Fruit fly (Drosophila melanogaster) whole organism, embryonic: ENCODE data around the gene CG3123.

ENCODE experiments used
- Atf3 ChIP-seq: fragments of 200-800 bp; sonication (Bioruptor generic); optimal IDR thresholded peaks from 3 replicates; lab custom pipeline; 2016; ENCODE audit warnings: missing biosample characterization, missing genetic modification characterization
- CG10321 ChIP-seq: fragments of 200-800 bp; sonication (Bioruptor generic); IDR thresholded peaks from 2 replicates; pipeline ENCODE4 v1.3.6; 2022; ENCODE audit warnings: missing biosample characterization, missing genetic modification characterization
- CG11085 ChIP-seq: fragments of 200-800 bp; sonication (Bioruptor generic); IDR thresholded peaks from 2 replicates; pipeline ENCODE4 v1.3.6; 2022; ENCODE audit warnings: missing biosample characterization, missing genetic modification characterization
- CG11398 ChIP-seq: fragments of 200-800 bp; sonication (Bioruptor generic); optimal IDR thresholded peaks from 2 replicates; lab custom pipeline; 2016; ENCODE audit warnings: missing biosample characterization, missing genetic modification characterization
- CG12104 ChIP-seq: fragments of 200-800 bp; sonication (Bioruptor generic); optimal IDR thresholded peaks from 3 replicates; lab custom pipeline; 2016; ENCODE audit warnings: missing biosample characterization, missing genetic modification characterization
- CG12744 ChIP-seq: fragments of 200-800 bp; sonication (Bioruptor generic); optimal IDR thresholded peaks from 2 replicates; lab custom pipeline; 2016; ENCODE audit warnings: missing biosample characterization, missing genetic modification characterization
- CG14860 ChIP-seq: fragments of 200-800 bp; sonication (Bioruptor generic); IDR thresholded peaks from 3 replicates; pipeline ENCODE4 v1.3.6; 2022; ENCODE audit warnings: missing biosample characterization, missing genetic modification characterization; ENCODE audit not compliant: partially characterized antibody
- CG18599 ChIP-seq: fragments of 200-800 bp; sonication (Bioruptor generic); optimal IDR thresholded peaks from 3 replicates; lab custom pipeline; 2017; ENCODE audit warnings: missing biosample characterization, missing genetic modification characterization, mild to moderate bottlenecking, moderate library complexity, missing genetic modification reagents
- CG31441 ChIP-seq: fragments of 200-800 bp; sonication (Bioruptor generic); IDR thresholded peaks from 2 replicates; pipeline ENCODE4 v1.3.6; 2022; ENCODE audit warnings: missing biosample characterization, missing genetic modification characterization
- CG32532 ChIP-seq: fragments of 200-800 bp; sonication (Bioruptor generic); IDR thresholded peaks from 2 replicates; pipeline ENCODE4 v1.3.6; 2022; ENCODE audit warnings: missing biosample characterization, missing genetic modification characterization
- CG42726 ChIP-seq: fragments of 200-800 bp; sonication (Bioruptor generic); IDR thresholded peaks from 2 replicates; pipeline ENCODE4 v1.3.6; 2022; ENCODE audit warnings: missing biosample characterization, missing genetic modification characterization; ENCODE audit not compliant: partially characterized antibody
- CG5180 ChIP-seq: fragments of 200-800 bp; sonication (Bioruptor generic); optimal IDR thresholded peaks from 3 replicates; lab custom pipeline; 2017; ENCODE audit warnings: missing biosample characterization, missing genetic modification characterization, mild to moderate bottlenecking, moderate library complexity, missing genetic modification reagents
- CG6791 ChIP-seq: fragments of 200-800 bp; sonication (Bioruptor generic); IDR thresholded peaks from 3 replicates; pipeline ENCODE4 v1.3.6; 2022; ENCODE audit warnings: missing biosample characterization, missing genetic modification characterization; ENCODE audit not compliant: partially characterized antibody
- CG8281 ChIP-seq: fragments of 200-800 bp; sonication (Bioruptor generic); optimal IDR thresholded peaks from 2 replicates; lab custom pipeline; 2018; ENCODE audit warnings: missing biosample characterization, mild to moderate bottlenecking, missing genetic modification characterization, moderate library complexity
- CG9797 ChIP-seq: fragments of 200-800 bp; sonication (Bioruptor generic); optimal IDR thresholded peaks from 3 replicates; lab custom pipeline; 2018; ENCODE audit warnings: missing biosample characterization, mild to moderate bottlenecking, missing genetic modification characterization
- Doc2 ChIP-seq: fragments of 200-800 bp; sonication (Bioruptor generic); IDR thresholded peaks from 2 replicates; pipeline ENCODE4 v1.3.6; 2022; ENCODE audit warnings: missing biosample characterization, missing genetic modification characterization
- E2f1 ChIP-seq: fragments of 200-800 bp; sonication (Bioruptor generic); IDR thresholded peaks from 2 replicates; pipeline ENCODE4 v1.3.6; 2022; ENCODE audit warnings: missing biosample characterization, missing genetic modification characterization
- Hey ChIP-seq: fragments of 200-800 bp; sonication (Bioruptor generic); optimal IDR thresholded peaks from 3 replicates; lab custom pipeline; 2018; ENCODE audit warnings: missing biosample characterization, mild to moderate bottlenecking, missing genetic modification characterization
- Hmx ChIP-seq: fragments of 200-800 bp; sonication (Bioruptor generic); optimal IDR thresholded peaks from 2 replicates; lab custom pipeline; 2016; ENCODE audit warnings: missing biosample characterization, missing genetic modification characterization
- Med ChIP-seq: fragments of 200-800 bp; sonication (Bioruptor generic); peaks from one replicate; lab custom pipeline; 2016; ENCODE audit warnings: missing biosample characterization, missing genetic modification characterization, mild to moderate bottlenecking, inconsistent platforms, moderate library complexity
- Neu2 ChIP-seq: fragments of 200-800 bp; sonication (Bioruptor generic); optimal IDR thresholded peaks from 3 replicates; lab custom pipeline; 2016; ENCODE audit warnings: missing biosample characterization, missing genetic modification characterization, borderline replicate concordance
- Oli ChIP-seq: fragments of 200-800 bp; sonication (Bioruptor generic); optimal IDR thresholded peaks from 2 replicates; lab custom pipeline; 2018; ENCODE audit warnings: missing biosample characterization, mild to moderate bottlenecking, missing genetic modification characterization, moderate library complexity
- Sin3A ChIP-seq: fragments of >200 bp; optimal IDR thresholded peaks from 2 replicates; lab custom pipeline; 2018
- Sox100B ChIP-seq: fragments of 200-800 bp; sonication (Bioruptor generic); optimal IDR thresholded peaks from 3 replicates; lab custom pipeline; 2018; ENCODE audit warnings: missing biosample characterization, mild to moderate bottlenecking, missing genetic modification characterization
- Taf1 ChIP-seq: fragments of 200-800 bp; sonication (Bioruptor generic); IDR thresholded peaks from 2 replicates; pipeline ENCODE4 v1.3.6; 2022; ENCODE audit warnings: missing biosample characterization, missing genetic modification characterization
- Xrp1 ChIP-seq: fragments of 200-800 bp; sonication (Bioruptor generic); IDR thresholded peaks from 2 replicates; pipeline ENCODE4 v1.3.6; 2022; ENCODE audit warnings: missing biosample characterization, missing genetic modification characterization
- ac ChIP-seq: fragments of 200-800 bp; sonication (Bioruptor generic); optimal IDR thresholded peaks from 3 replicates; lab custom pipeline; 2017; ENCODE audit warnings: missing biosample characterization, mild to moderate bottlenecking, missing genetic modification characterization
- ato ChIP-seq: fragments of 200-800 bp; sonication (Bioruptor generic); IDR thresholded peaks from 2 replicates; pipeline ENCODE4 v1.3.6; 2022; ENCODE audit warnings: missing biosample characterization, missing genetic modification characterization; ENCODE audit not compliant: partially characterized antibody
- bbx ChIP-seq: fragments of 200-800 bp; sonication (Bioruptor generic); IDR thresholded peaks from 2 replicates; pipeline ENCODE4 v1.3.6; 2022; ENCODE audit warnings: missing biosample characterization, missing genetic modification characterization; ENCODE audit not compliant: partially characterized antibody
- bsh ChIP-seq, 2 experiments: fragments of 200-800 bp; sonication (Bioruptor generic); optimal IDR thresholded peaks; 2 replicates each; lab custom pipeline; 2017 to 2018; ENCODE audit warnings: mild to moderate bottlenecking in 2 of 2, missing biosample characterization in 2 of 2, missing genetic modification characterization in 2 of 2, moderate library complexity in 1 of 2
- crol ChIP-seq: fragments of 200-800 bp; sonication (Bioruptor generic); IDR thresholded peaks from 2 replicates; pipeline ENCODE4 v1.3.6; 2022; ENCODE audit warnings: missing biosample characterization, missing genetic modification characterization
- en ChIP-seq: fragments of 200-800 bp; sonication (Bioruptor generic); optimal IDR thresholded peaks from 2 replicates; lab custom pipeline; 2016; ENCODE audit warnings: missing biosample characterization, missing genetic modification characterization
- grau ChIP-seq: fragments of 200-800 bp; optimal IDR thresholded peaks from 3 replicates; lab custom pipeline; 2019; ENCODE audit warnings: missing biosample characterization, mild to moderate bottlenecking, missing genetic modification characterization, moderate library complexity
- ham ChIP-seq: fragments of 200-800 bp; sonication (Bioruptor generic); IDR thresholded peaks from 2 replicates; pipeline ENCODE4 v1.3.6; 2022; ENCODE audit warnings: missing biosample characterization, missing genetic modification characterization
- lov ChIP-seq, 2 experiments: fragments of 200-800 bp in 1 of 2; fragments of >200 bp in 1 of 2; sonication (Bioruptor generic) in 1 of 2; IDR thresholded peaks in 1 of 2; optimal IDR thresholded peaks in 1 of 2; 2 replicates in 1 of 2; 3 replicates in 1 of 2; pipeline versions ENCODE4 v1.3.6 to Lab custom; 2017 to 2022; ENCODE audit warnings: missing biosample characterization in 1 of 2, missing genetic modification characterization in 1 of 2
- nom ChIP-seq: fragments of 200-800 bp; sonication (Bioruptor generic); optimal IDR thresholded peaks from 2 replicates; lab custom pipeline; 2017; ENCODE audit warnings: missing biosample characterization, missing genetic modification characterization, mild to moderate bottlenecking, moderate library complexity, missing genetic modification reagents
- onecut ChIP-seq: fragments of 200-800 bp; sonication (Bioruptor generic); IDR thresholded peaks from 2 replicates; pipeline ENCODE4 v1.3.6; 2022; ENCODE audit warnings: missing biosample characterization, missing genetic modification characterization
- sd ChIP-seq: fragments of 200-800 bp; sonication (Bioruptor generic); optimal IDR thresholded peaks from 3 replicates; lab custom pipeline; 2018; ENCODE audit warnings: missing biosample characterization, mild to moderate bottlenecking, missing genetic modification characterization, moderate library complexity
- sisA ChIP-seq: fragments of 200-800 bp; sonication (Bioruptor generic); IDR thresholded peaks from 2 replicates; pipeline ENCODE4 v1.3.6; 2022; ENCODE audit warnings: missing biosample characterization, missing genetic modification characterization
- slp2 ChIP-seq: fragments of 200-800 bp; sonication (Bioruptor generic); optimal IDR thresholded peaks from 2 replicates; lab custom pipeline; 2016; ENCODE audit warnings: missing biosample characterization, missing genetic modification characterization
- sna ChIP-seq: fragments of 200-800 bp; sonication (Bioruptor generic); IDR thresholded peaks from 2 replicates; pipeline ENCODE4 v1.3.6; 2022; ENCODE audit warnings: missing biosample characterization, missing genetic modification characterization; ENCODE audit not compliant: partially characterized antibody
- stc ChIP-seq: fragments of 200-800 bp; sonication (Bioruptor generic); IDR thresholded peaks from 2 replicates; pipeline ENCODE4 v1.3.6; 2022; ENCODE audit warnings: missing biosample characterization, missing genetic modification characterization
- stwl ChIP-seq: fragments of 200-800 bp; sonication (Bioruptor generic); optimal IDR thresholded peaks from 3 replicates; lab custom pipeline; 2018; ENCODE audit warnings: missing biosample characterization, mild to moderate bottlenecking, missing genetic modification characterization, moderate library complexity
- sug ChIP-seq: fragments of 200-800 bp; optimal IDR thresholded peaks from 2 replicates; lab custom pipeline; 2019; ENCODE audit warnings: missing biosample characterization, mild to moderate bottlenecking, missing genetic modification characterization, moderate library complexity
- tll ChIP-seq, 2 experiments: fragments of 200-800 bp in 1 of 2; fragments of >200 bp in 1 of 2; sonication (Bioruptor generic) in 1 of 2; optimal IDR thresholded peaks; 2 replicates each; lab custom pipeline; 2017 to 2019; ENCODE audit warnings: missing biosample characterization in 2 of 2, missing genetic modification characterization in 2 of 2, mild to moderate bottlenecking in 1 of 2, moderate library complexity in 1 of 2
- vfl ChIP-seq: fragments of 200-800 bp; sonication (Bioruptor generic); optimal IDR thresholded peaks from 2 replicates; lab custom pipeline; 2016; ENCODE audit warnings: missing biosample characterization, missing genetic modification characterization
- zf30C ChIP-seq: fragments of 200-800 bp; sonication (Bioruptor generic); optimal IDR thresholded peaks from 3 replicates; lab custom pipeline; 2018; ENCODE audit warnings: missing biosample characterization, mild to moderate bottlenecking, missing genetic modification characterization

CG3123 gene

dm6 chr2L:2804634-2805311 lies 20.5 kb downstream of the CG3123 start, which contains the start of gene daw (continued):
- TF ChIP-seq Atf3 (no peak), CG18599 (GFP tag; lab: Kevin White, UChicago) (peak; percentile 12), sna (GFP tag; lab: Robert Waterston, UW) (peak; percentile 56; the same call in 1 of the 2 replicates), crol (GFP tag; lab: Robert Waterston, UW) (peak; percentile 90), Sin3A (lab: Kevin White, UChicago) (no peak), en (GFP tag; lab: Kevin White, UChicago) (no peak)

DNA sequence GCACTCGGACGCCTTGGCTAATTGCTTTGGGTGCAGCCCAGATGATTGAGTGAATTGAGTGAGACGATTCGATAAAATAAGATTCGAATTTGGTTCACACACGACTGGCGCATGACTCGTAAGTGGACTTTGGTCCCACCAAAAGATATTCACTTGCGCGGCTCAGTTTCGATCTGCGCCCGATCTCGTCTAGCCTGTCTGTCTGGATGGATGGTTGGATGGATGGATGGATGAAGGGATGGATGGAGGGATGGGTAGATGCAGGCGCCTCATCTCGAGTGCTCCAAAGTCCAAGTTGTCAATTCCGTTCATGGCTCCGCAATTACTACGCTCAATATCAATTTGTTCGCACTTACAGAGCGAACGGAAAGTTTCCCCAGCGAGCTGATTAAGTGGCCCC lies 22.8 kb downstream of the CG3123 start:
- TF ChIP-seq CG11398 (GFP tag; lab: Kevin White, UChicago) = no peak
- peak; percentile 96 for TF ChIP-seq nom (GFP tag; lab: Kevin White, UChicago)
- no peak for TF ChIP-seq ato (GFP tag; lab: Robert Waterston, UW)
- peak; percentile 50 for TF ChIP-seq Med
- TF ChIP-seq onecut = no peak
- peak in 1 of 2 experiments; percentile 69 for TF ChIP-seq bsh (GFP tag; optimal IDR thresholded peaks at IDR 0.05; lab: Kevin White, UChicago)
- TF ChIP-seq tll (GFP tag; optimal IDR thresholded peaks at IDR 0.05; lab: Kevin White, UChicago) = no peak
- no peak for TF ChIP-seq Hmx (GFP tag; lab: Kevin White, UChicago)
- no peak for TF ChIP-seq bbx
- no peak for TF ChIP-seq Sox100B
- no peak for TF ChIP-seq CG31441 (GFP tag; lab: Robert Waterston, UW)
- no peak for TF ChIP-seq Taf1 (GFP tag; lab: Robert Waterston, UW)
- TF ChIP-seq stc (GFP tag; lab: Robert Waterston, UW) = no peak
- no peak for TF ChIP-seq Neu2
- TF ChIP-seq CG12104 = no peak
- no peak for TF ChIP-seq Xrp1
- peak; percentile 24 for TF ChIP-seq CG5180
- no peak for TF ChIP-seq vfl
- peak; percentile 96 for TF ChIP-seq CG8281 (tag; lab: Kevin White, UChicago)
- no peak for TF ChIP-seq sisA (GFP tag; lab: Robert Waterston, UW)
- TF ChIP-seq ham (GFP tag; lab: Robert Waterston, UW) = no peak
- TF ChIP-seq CG10321 (GFP tag; lab: Robert Waterston, UW) = no peak
- no peak for TF ChIP-seq CG11085 (GFP tag; lab: Robert Waterston, UW)
- TF ChIP-seq lov (optimal IDR thresholded peaks at IDR 0.05; lab: Kevin White, UChicago) = no peak
- no peak for TF ChIP-seq lov (GFP tag; IDR thresholded peaks at IDR 0.05; lab: Robert Waterston, UW)
- TF ChIP-seq E2f1 (GFP tag; lab: Robert Waterston, UW) = no peak
- no peak for TF ChIP-seq grau (tag; lab: Kevin White, UChicago)
- no peak for TF ChIP-seq Oli (tag; lab: Kevin White, UChicago)

dm6 chr2L:2800956-2801776 lies 24.1 kb downstream of the CG3123 start:
- TF ChIP-seq slp2 (GFP tag; lab: Kevin White, UChicago) (no peak), ac (GFP tag; lab: Kevin White, UChicago) (no peak), CG6791 (no peak), CG12744 (GFP tag; lab: Kevin White, UChicago) (no peak), Hey (peak; percentile 83), CG32532 (GFP tag; lab: Robert Waterston, UW) (no peak), CG42726 (no peak), Doc2 (GFP tag; lab: Robert Waterston, UW) (no peak), stwl (tag; lab: Kevin White, UChicago) (no peak), zf30C (GFP tag; lab: Kevin White, UChicago) (no peak), CG14860 (GFP tag; lab: Robert Waterston, UW) (no peak), sug (tag; lab: Kevin White, UChicago) (peak; percentile 86), CG9797 (no peak), sd (tag; lab: Kevin White, UChicago) (peak; percentile 70)
